Fruit fly (Drosophila melanogaster) whole organism: ENCODE results near the gene CG14314.

Experiments used
- EcR ChIP-seq, 2 experiments: fragments of >200 bp; optimal IDR thresholded peaks; 2 replicates each; lab custom pipeline; 2017; ENCODE audit warnings: missing biosample characterization in 2 of 2, missing genetic modification characterization in 2 of 2, missing genetic modification reagents in 2 of 2
- pan ChIP-seq: fragments of >200 bp; optimal IDR thresholded peaks from 2 replicates; lab custom pipeline; 2017
- psq ChIP-seq: fragments of >200 bp; optimal IDR thresholded peaks from 2 replicates; lab custom pipeline; 2017

DNA sequence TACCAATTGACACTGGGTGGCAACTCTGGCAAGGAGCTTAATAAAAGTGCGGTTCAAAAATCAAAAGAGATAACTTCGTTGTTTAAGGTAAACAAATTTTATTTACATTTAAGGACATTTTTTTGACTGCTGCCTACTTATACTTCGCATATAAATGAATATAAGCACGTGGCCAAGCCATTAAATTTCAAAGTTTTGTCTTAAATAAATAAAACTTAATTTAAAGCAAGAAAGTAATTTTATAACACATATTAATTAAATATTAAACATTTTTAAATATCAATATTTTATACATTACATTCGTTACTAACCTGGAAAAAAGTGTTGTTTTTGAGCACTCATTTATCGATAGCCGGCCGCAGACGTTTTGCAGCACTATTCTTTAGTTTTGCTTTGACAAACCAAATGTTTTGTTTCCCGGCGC lies 27.2 kb upstream of the CG14314 start, which contains the start of the genes CG12321 and MED17:
- TF ChIP-seq psq (lab: Kevin White, UChicago) (no peak), EcR (GFP tag; optimal IDR thresholded peaks at IDR 0.05; lab: Kevin White, UChicago) (no peak), pan (lab: Kevin White, UChicago) (no peak)
